Fruit fly (Drosophila melanogaster): Measurements from ENCODE around the gene IP3K1.

The IP3K1 gene

dm6 chr2L:9763212-9763869, 18.8 kb upstream of the IP3K1 start, which contains the start of the genes Taf11 and und (continued):
- TF ChIP-seq oc (tag; optimal IDR thresholded peaks at IDR 0.05) (no peak), Spps (tag; optimal IDR thresholded peaks at IDR 0.05) (no peak), CG7745 (tag; optimal IDR thresholded peaks at IDR 0.05) (no peak), sob (GFP tag; IDR thresholded peaks at IDR 0.05) (peak; percentile 42; the same call in 1 of the 2 replicates), CG7963 (GFP tag; IDR thresholded peaks at IDR 0.05; ENCODE audit: partially characterized antibody) (no peak), schlank (tag; optimal IDR thresholded peaks at IDR 0.05) (no peak), sr (GFP tag; IDR thresholded peaks at IDR 0.05) (no peak), Opbp (GFP tag; IDR thresholded peaks at IDR 0.05; ENCODE audit: partially characterized antibody) (0 out of 3 replicates have a peak, but pooled peaks have one; percentile 47), CG8290 (GFP tag; optimal IDR thresholded peaks at IDR 0.05) (no peak), CG8290 (tag; optimal IDR thresholded peaks at IDR 0.05) (no peak), Mad (GFP tag; optimal IDR thresholded peaks at IDR 0.05) (no peak), CG4282 (GFP tag; optimal IDR thresholded peaks at IDR 0.05) (no peak), CG11398 (GFP tag; optimal IDR thresholded peaks at IDR 0.05) (no peak), dan (GFP tag; IDR thresholded peaks at IDR 0.05) (no peak), gsb (GFP tag; IDR thresholded peaks at IDR 0.05) (no peak), Atf-2 (GFP tag; optimal IDR thresholded peaks at IDR 0.05) (no peak), CG10209 (GFP tag; optimal IDR thresholded peaks at IDR 0.05) (peak; percentile 18), E2f2 (GFP tag; IDR thresholded peaks at IDR 0.05) (peak; percentile 49; the same call in 1 of the 2 replicates), CG17802 (tag; optimal IDR thresholded peaks at IDR 0.05) (no peak), MTF-1 (GFP tag; optimal IDR thresholded peaks at IDR 0.05; ENCODE audit: borderline replicate concordance) (no peak), Ets65A (GFP tag) (peak; percentile 90), row (GFP tag; IDR thresholded peaks at IDR 0.05) (peak; percentile 92), Fer2 (tag; optimal IDR thresholded peaks at IDR 0.05) (peak; percentile 3), CG3163 (GFP tag; optimal IDR thresholded peaks at IDR 0.05) (no peak), CG18011 (GFP tag; optimal IDR thresholded peaks at IDR 0.05) (no peak), vvl (GFP tag; IDR thresholded peaks at IDR 0.05) (peak; percentile 89), onecut (GFP tag; IDR thresholded peaks at IDR 0.05) (no peak), CG2120 (GFP tag; optimal IDR thresholded peaks at IDR 0.05) (peak; percentile 17), lov (optimal IDR thresholded peaks at IDR 0.05) (no peak), lov (GFP tag; IDR thresholded peaks at IDR 0.05) (no peak), br (optimal IDR thresholded peaks at IDR 0.05) (no peak), CG10274 (GFP tag; optimal IDR thresholded peaks at IDR 0.05) (no peak), lmd (GFP tag; IDR thresholded peaks at IDR 0.05) (peak; percentile 20; the same call in 1 of the 2 replicates), Ptx1 (GFP tag; IDR thresholded peaks at IDR 0.05) (peak; percentile 61), CG5180 (GFP tag; optimal IDR thresholded peaks at IDR 0.05) (no peak), CG30431 (GFP tag; optimal IDR thresholded peaks at IDR 0.05) (no peak), Oli (tag; optimal IDR thresholded peaks at IDR 0.05) (no peak), zfh1 (GFP tag; IDR thresholded peaks at IDR 0.05) (no peak), Tbp (GFP tag; optimal IDR thresholded peaks at IDR 0.05) (no peak), CG13296 (GFP tag; optimal IDR thresholded peaks at IDR 0.05) (peak; percentile 42), ac (GFP tag; optimal IDR thresholded peaks at IDR 0.05) (no peak), stc (GFP tag; IDR thresholded peaks at IDR 0.05) (no peak), GATAe (GFP tag; conservative IDR thresholded peaks at IDR 0.05) (no peak), hkb (optimal IDR thresholded peaks at IDR 0.05) (peak; percentile 19), hkb (GFP tag; IDR thresholded peaks at IDR 0.05) (no peak), z (GFP tag; IDR thresholded peaks at IDR 0.05) (no peak), BtbVII (GFP tag; optimal IDR thresholded peaks at IDR 0.05) (peak; percentile 33), Med (GFP tag) (peak; percentile 48), Sin3A (optimal IDR thresholded peaks at IDR 0.05) (peak; percentile 19), slbo (GFP tag; IDR thresholded peaks at IDR 0.05) (no peak; the same call in 1 of the 2 replicates), otp (GFP tag; IDR thresholded peaks at IDR 0.05) (no peak), CG3847 (GFP tag; IDR thresholded peaks at IDR 0.05) (peak; percentile 60), lilli (GFP tag; optimal IDR thresholded peaks at IDR 0.05) (peak; percentile 23)
